Fruit fly (Drosophila melanogaster) whole organism, pupa: ENCODE data around the gene APP-BP1.
A peak's percentile ranks its signal among the peaks of the same experiment; 100 is the strongest.

ENCODE experiments used
- CG10348 ChIP-seq: fragments of 200-800 bp; sonication (Bioruptor generic); IDR thresholded peaks from 2 replicates; pipeline ENCODE4 v1.3.6; 2022; ENCODE audit warnings: missing biosample characterization, missing genetic modification characterization
- CG12605 ChIP-seq: fragments of 200-800 bp; sonication (Bioruptor generic); IDR thresholded peaks from 2 replicates; pipeline ENCODE4 v1.3.6; 2022; ENCODE audit warnings: missing biosample characterization, missing genetic modification characterization
- CG13204 ChIP-seq: fragments of 200-800 bp; sonication (Bioruptor generic); optimal IDR thresholded peaks from 2 replicates; lab custom pipeline; 2018; ENCODE audit warnings: missing biosample characterization, mild to moderate bottlenecking, missing genetic modification characterization, moderate library complexity
- CG14655 ChIP-seq: fragments of 200-800 bp; sonication (Bioruptor generic); optimal IDR thresholded peaks from 3 replicates; lab custom pipeline; 2017; ENCODE audit warnings: mild to moderate bottlenecking, missing biosample characterization, missing genetic modification reagents, missing genetic modification characterization
- CG15710 ChIP-seq: fragments of 200-800 bp; sonication (Bioruptor generic); optimal IDR thresholded peaks from 2 replicates; lab custom pipeline; 2018; ENCODE audit warnings: missing biosample characterization, mild to moderate bottlenecking, missing genetic modification characterization, moderate library complexity
- CG17806 ChIP-seq: fragments of 200-800 bp; sonication (Bioruptor generic); optimal IDR thresholded peaks from 2 replicates; lab custom pipeline; 2018; ENCODE audit warnings: missing biosample characterization, mild to moderate bottlenecking, missing genetic modification characterization, moderate library complexity
- CG32121 ChIP-seq: fragments of 200-800 bp; sonication (Bioruptor generic); IDR thresholded peaks from 2 replicates; pipeline ENCODE4 v1.3.6; 2022; ENCODE audit warnings: missing biosample characterization, missing genetic modification characterization
- CG34367 ChIP-seq: fragments of 200-800 bp; sonication (Bioruptor generic); optimal IDR thresholded peaks from 2 replicates; lab custom pipeline; 2018; ENCODE audit warnings: missing biosample characterization, mild to moderate bottlenecking, missing genetic modification characterization
- CG4496 ChIP-seq: fragments of 200-800 bp; sonication (Bioruptor generic); IDR thresholded peaks from 3 replicates; pipeline ENCODE4 v1.3.6; 2022; ENCODE audit warnings: missing biosample characterization, missing genetic modification characterization
- CG8159 ChIP-seq: fragments of 200-800 bp; sonication (Bioruptor generic); optimal IDR thresholded peaks from 3 replicates; lab custom pipeline; 2018; ENCODE audit warnings: missing biosample characterization, mild to moderate bottlenecking, missing genetic modification characterization, moderate library complexity
- CG8301 ChIP-seq: fragments of 200-800 bp; sonication (Bioruptor generic); optimal IDR thresholded peaks from 2 replicates; lab custom pipeline; 2018; ENCODE audit warnings: missing biosample characterization, mild to moderate bottlenecking, missing genetic modification characterization
- CG9948 ChIP-seq: fragments of 200-800 bp; sonication (Bioruptor generic); optimal IDR thresholded peaks from 2 replicates; lab custom pipeline; 2018; ENCODE audit warnings: missing biosample characterization, mild to moderate bottlenecking, missing genetic modification characterization, moderate library complexity
- D1 ChIP-seq: fragments of 200-800 bp; sonication (Bioruptor generic); optimal IDR thresholded peaks from 2 replicates; lab custom pipeline; 2018; ENCODE audit warnings: missing biosample characterization, mild to moderate bottlenecking, missing genetic modification characterization, moderate library complexity
- EcR ChIP-seq: fragments of 200-800 bp; sonication (Bioruptor generic); optimal IDR thresholded peaks from 3 replicates; lab custom pipeline; 2019; ENCODE audit warnings: missing biosample characterization, missing genetic modification characterization, mild to moderate bottlenecking, moderate library complexity, missing genetic modification reagents
- Ets98B ChIP-seq: fragments of 200-800 bp; sonication (Bioruptor generic); IDR thresholded peaks from 2 replicates; pipeline ENCODE4 v1.3.6; 2022; ENCODE audit warnings: missing biosample characterization, missing genetic modification characterization
- Pif1A ChIP-seq: fragments of 200-800 bp; sonication (Bioruptor generic); optimal IDR thresholded peaks from 3 replicates; lab custom pipeline; 2016; ENCODE audit warnings: missing biosample characterization, missing genetic modification characterization
- Pif1B ChIP-seq: fragments of 200-800 bp; sonication (Bioruptor generic); optimal IDR thresholded peaks from 3 replicates; lab custom pipeline; 2016; ENCODE audit warnings: missing biosample characterization, missing genetic modification characterization
- Snoo ChIP-seq: fragments of 200-800 bp; sonication (Bioruptor generic); optimal IDR thresholded peaks from 3 replicates; lab custom pipeline; 2017; ENCODE audit warnings: missing biosample characterization, mild to moderate bottlenecking, missing genetic modification characterization, inconsistent platforms
- fd96Ca ChIP-seq: fragments of 200-800 bp; sonication (Bioruptor generic); IDR thresholded peaks from 3 replicates; pipeline ENCODE4 v1.3.6; 2022; ENCODE audit warnings: missing biosample characterization, missing genetic modification characterization
- gl ChIP-seq: fragments of 200-800 bp; sonication (Bioruptor generic); optimal IDR thresholded peaks from 2 replicates; lab custom pipeline; 2018; ENCODE audit warnings: missing biosample characterization, mild to moderate bottlenecking, missing genetic modification characterization
- rn ChIP-seq: fragments of 200-800 bp; sonication (Bioruptor generic); IDR thresholded peaks from 2 replicates; pipeline ENCODE4 v1.3.6; 2022; ENCODE audit warnings: missing biosample characterization, missing genetic modification characterization

Gene APP-BP1

DNA sequence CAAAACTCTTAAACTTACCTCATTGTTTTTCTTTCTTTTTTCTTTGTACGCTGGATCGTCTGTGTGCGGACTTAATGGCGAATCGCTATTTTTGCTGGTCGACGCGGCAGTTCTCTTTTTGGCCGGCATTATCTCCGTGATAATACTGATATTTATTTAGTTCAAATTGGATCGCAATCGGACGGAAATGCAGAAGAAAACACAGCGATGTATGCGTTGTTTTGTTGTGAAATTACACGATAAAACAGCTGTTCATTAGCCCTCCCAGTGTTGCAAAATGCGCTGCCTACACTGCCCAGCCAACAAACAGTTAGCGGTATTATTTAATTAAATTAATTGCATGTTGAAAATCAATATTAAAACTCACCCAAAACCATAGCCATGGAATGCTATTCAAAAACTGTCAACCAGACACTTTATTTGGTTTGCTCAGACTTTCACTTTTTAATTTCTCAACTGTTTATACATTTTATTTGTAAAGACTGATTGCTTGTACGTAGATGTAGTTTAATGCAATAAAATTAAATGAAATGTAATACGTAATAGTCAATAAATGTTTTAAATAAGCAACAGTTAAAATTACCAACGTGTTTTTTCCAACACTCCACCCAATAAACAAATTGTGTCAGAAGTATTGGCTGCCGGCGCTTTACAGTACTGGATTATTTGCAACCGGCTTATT lies at the start of gene APP-BP1, which contains the start of gene Irbp18:
Gene APP-BP1, plus strand, starts transcription at position 431 of the 682 bp plus-strand sequence.
Gene Irbp18, minus strand, starts transcription at position 205 of the 682 bp plus-strand sequence.
- TF ChIP-seq CG14655 (GFP tag; lab: Kevin White, UChicago) (peak; percentile 94), Snoo (tag; lab: Kevin White, UChicago) (peak; percentile 93), EcR (GFP tag; lab: Kevin White, UChicago) (no peak), D1 (tag; lab: Kevin White, UChicago) (peak; percentile 89), CG8159 (tag; lab: Kevin White, UChicago) (peak; percentile 91), CG10348 (GFP tag; lab: Robert Waterston, UW) (peak; percentile 72), CG9948 (peak; percentile 91), CG12605 (GFP tag; lab: Robert Waterston, UW) (peak; percentile 76), gl (tag; lab: Kevin White, UChicago) (peak; percentile 80), fd96Ca (GFP tag; lab: Robert Waterston, UW) (peak; percentile 91), Pif1B (GFP tag; lab: Kevin White, UChicago) (peak; percentile 94), CG4496 (GFP tag; lab: Robert Waterston, UW) (peak; percentile 93), CG8301 (tag; lab: Kevin White, UChicago) (peak; percentile 93), CG32121 (peak; percentile 89), rn (GFP tag; lab: Robert Waterston, UW) (peak; percentile 77), CG15710 (peak; percentile 90), CG17806 (tag; lab: Kevin White, UChicago) (peak; percentile 89), Pif1A (peak; percentile 96), CG13204 (GFP tag; lab: Kevin White, UChicago) (no peak), Ets98B (peak; percentile 89), CG34367 (tag; lab: Kevin White, UChicago) (peak; percentile 91)

DNA sequence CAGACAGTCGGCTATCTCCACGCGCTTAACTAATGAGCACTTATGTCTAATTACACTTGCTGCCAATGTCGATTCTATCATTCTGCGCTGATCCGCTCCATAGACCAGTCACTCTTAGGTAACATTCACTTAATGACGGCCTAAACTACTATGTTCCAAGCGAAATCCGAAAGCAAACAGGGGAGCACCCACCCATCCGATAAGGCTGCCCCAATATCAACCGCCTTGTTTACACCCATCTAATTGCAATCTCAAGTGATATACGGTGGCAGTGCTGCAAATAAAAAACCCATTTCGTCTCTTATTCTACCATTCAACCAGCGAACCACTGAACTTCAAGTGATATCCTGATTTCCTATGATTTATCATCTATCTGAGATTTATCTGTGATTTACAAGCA lies 48.8 kb upstream of the APP-BP1 start:
- TF ChIP-seq CG8159 (tag; lab: Kevin White, UChicago) (no peak), rn (GFP tag; lab: Robert Waterston, UW) (no peak), D1 (tag; lab: Kevin White, UChicago) (no peak), Snoo (tag; lab: Kevin White, UChicago) (no peak), CG15710 (no peak), CG32121 (0 out of 2 replicates have a peak, but pooled peaks have one; percentile 12), EcR (GFP tag; lab: Kevin White, UChicago) (no peak)

DNA sequence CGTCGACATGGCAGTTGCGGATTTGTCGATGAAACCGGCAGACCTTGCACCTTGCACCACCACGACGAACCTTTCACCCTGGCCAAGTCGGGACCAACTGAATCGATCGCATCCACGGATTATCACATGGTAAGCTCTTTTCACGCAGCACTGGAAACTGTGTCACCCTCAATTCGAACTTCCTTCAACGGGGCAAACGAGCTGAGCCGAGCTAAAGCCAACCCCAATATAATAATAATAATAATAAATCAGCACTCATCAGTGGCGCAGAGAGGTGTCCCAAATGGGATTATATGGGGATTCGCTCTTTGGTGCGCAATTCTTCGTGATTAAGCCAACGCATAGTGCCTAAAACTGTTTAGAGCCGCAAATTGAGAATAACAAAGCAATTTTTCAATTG lies 46.9 kb upstream of the APP-BP1 start, which contains the start of gene CG43693:
Gene CG43693, minus strand, starts transcription at position 101 of the 400 bp plus-strand sequence.
- TF ChIP-seq CG10348 (GFP tag; lab: Robert Waterston, UW), result no peak
- TF ChIP-seq CG12605 (GFP tag; lab: Robert Waterston, UW), result no peak
- TF ChIP-seq CG15710, result no peak
- no peak for TF ChIP-seq CG8301 (tag; lab: Kevin White, UChicago)
- TF ChIP-seq CG32121, result no peak
- no peak for TF ChIP-seq gl (tag; lab: Kevin White, UChicago)

DNA sequence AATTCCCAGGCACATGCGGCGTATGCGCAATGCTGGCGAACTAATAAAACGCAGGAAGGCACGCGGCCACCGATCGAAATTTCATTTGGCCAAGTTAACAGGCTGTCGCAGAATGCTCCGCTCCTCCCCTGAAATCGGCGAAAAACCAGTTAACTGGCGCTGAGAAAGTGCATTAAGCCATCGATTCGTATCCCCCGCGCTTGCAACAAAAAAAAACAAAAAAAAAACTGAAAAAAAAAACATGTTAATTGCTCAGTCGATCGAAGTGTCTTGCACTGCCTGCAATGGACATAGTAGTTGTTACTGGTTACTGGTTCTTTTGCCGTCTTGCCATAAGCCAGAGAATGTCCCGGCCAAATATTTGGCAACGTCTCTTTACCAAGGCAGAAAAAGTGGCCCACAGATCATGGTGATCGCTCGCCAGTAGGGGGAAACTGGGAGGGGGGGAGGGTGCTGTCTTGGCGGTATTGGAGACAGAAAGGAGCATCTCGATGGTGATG lies 45.4 kb upstream of the APP-BP1 start:
- TF ChIP-seq Pif1B (GFP tag; lab: Kevin White, UChicago) (peak; percentile 15), CG9948 (no peak), CG32121 (peak; percentile 62; the same call in 1 of the 2 replicates), CG34367 (tag; lab: Kevin White, UChicago) (no peak), CG8159 (tag; lab: Kevin White, UChicago) (no peak), EcR (GFP tag; lab: Kevin White, UChicago) (no peak), CG8301 (tag; lab: Kevin White, UChicago) (no peak), CG13204 (GFP tag; lab: Kevin White, UChicago) (no peak), CG4496 (GFP tag; lab: Robert Waterston, UW) (peak; percentile 60; the same call in 2 of the 3 replicates), CG12605 (GFP tag; lab: Robert Waterston, UW) (no peak), CG15710 (no peak), CG14655 (GFP tag; lab: Kevin White, UChicago) (no peak), Snoo (tag; lab: Kevin White, UChicago) (no peak), CG10348 (GFP tag; lab: Robert Waterston, UW) (no peak), fd96Ca (GFP tag; lab: Robert Waterston, UW) (0 out of 3 replicates have a peak, but pooled peaks have one; percentile 13), CG17806 (tag; lab: Kevin White, UChicago) (no peak), rn (GFP tag; lab: Robert Waterston, UW) (no peak), Ets98B (peak; percentile 58; the same call in 1 of the 2 replicates), Pif1A (peak; percentile 28), D1 (tag; lab: Kevin White, UChicago) (no peak), gl (tag; lab: Kevin White, UChicago) (no peak)

DNA sequence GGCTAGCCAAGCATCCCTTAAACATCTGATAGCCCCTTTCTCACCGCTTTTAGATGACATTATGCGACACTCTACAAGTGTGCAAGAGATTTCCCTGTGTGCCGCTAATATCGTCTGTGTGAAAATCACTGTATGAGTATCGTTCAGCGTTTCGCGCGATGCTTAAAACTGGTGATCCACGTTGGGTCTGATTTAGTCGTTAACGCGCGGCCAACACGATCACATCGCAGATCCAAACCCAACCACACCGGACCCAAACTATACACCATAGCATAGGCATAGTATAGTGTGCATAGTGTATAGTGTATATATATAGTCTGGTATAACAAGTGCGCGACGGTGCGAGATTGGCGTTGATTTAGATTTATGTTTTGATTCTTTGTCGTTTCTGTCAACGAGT lies 44.4 kb upstream of the APP-BP1 start, which contains the start of gene CG7888:
Gene CG7888, plus strand, starts transcription at position 193 of the 400 bp plus-strand sequence.
- no peak for TF ChIP-seq Pif1A
- no peak for TF ChIP-seq D1 (tag; lab: Kevin White, UChicago)
- no peak for TF ChIP-seq gl (tag; lab: Kevin White, UChicago)
- TF ChIP-seq CG34367 (tag; lab: Kevin White, UChicago), result no peak
- no peak for TF ChIP-seq CG9948
- no peak for TF ChIP-seq CG32121
- TF ChIP-seq CG10348 (GFP tag; lab: Robert Waterston, UW), result no peak
- no peak for TF ChIP-seq CG8301 (tag; lab: Kevin White, UChicago)
- no peak for TF ChIP-seq CG4496 (GFP tag; lab: Robert Waterston, UW)
- no peak for TF ChIP-seq rn (GFP tag; lab: Robert Waterston, UW)
- TF ChIP-seq CG12605 (GFP tag; lab: Robert Waterston, UW), result no peak
- no peak for TF ChIP-seq fd96Ca (GFP tag; lab: Robert Waterston, UW)
- TF ChIP-seq CG14655 (GFP tag; lab: Kevin White, UChicago), result no peak
- no peak for TF ChIP-seq CG17806 (tag; lab: Kevin White, UChicago)
- no peak for TF ChIP-seq CG13204 (GFP tag; lab: Kevin White, UChicago)
